Worm (Caenorhabditis elegans) whole organism, mixed stage, embryonic: ENCODE results near the gene txdc-9.
A peak's percentile ranks its signal among the peaks of the same experiment; 100 is the strongest.

ENCODE experiments used
- M03D4.4 ChIP-seq: sonication (generic microtip); optimal IDR thresholded peaks from 2 replicates; lab custom pipeline; 2017; ENCODE audit warnings: mild to moderate bottlenecking, missing genetic modification characterization, missing compliant biosample characterization
- blmp-1 ChIP-seq: fragments of 150-350 bp; optimal IDR thresholded peaks from 2 replicates; lab custom pipeline; 2014; ENCODE audit warnings: missing biosample characterization, missing genetic modification characterization
- ceh-39 ChIP-seq: fragments of 150-350 bp; optimal IDR thresholded peaks from 2 replicates; lab custom pipeline; 2014; ENCODE audit warnings: missing biosample characterization, missing genetic modification characterization
- ceh-43 ChIP-seq: fragments of 200-800 bp; sonication (Bioruptor generic); optimal IDR thresholded peaks from 2 replicates; lab custom pipeline; 2018; ENCODE audit warnings: mild to moderate bottlenecking, missing genetic modification characterization, moderate library complexity, missing compliant biosample characterization
- ceh-83 ChIP-seq: fragments of 200-800 bp; sonication (Bioruptor generic); optimal IDR thresholded peaks from 2 replicates; lab custom pipeline; 2018; ENCODE audit warnings: mild to moderate bottlenecking, missing genetic modification characterization, missing compliant biosample characterization
- ces-1 ChIP-seq: fragments of 150-350 bp; optimal IDR thresholded peaks from 2 replicates; lab custom pipeline; 2014; ENCODE audit warnings: missing biosample characterization, missing genetic modification reagents, missing genetic modification characterization
- elt-1 ChIP-seq: sonication (generic microtip); optimal IDR thresholded peaks from 2 replicates; lab custom pipeline; 2017; ENCODE audit warnings: missing genetic modification characterization, mild to moderate bottlenecking, missing compliant biosample characterization, antibody characterized with exemption, moderate library complexity, borderline replicate concordance; ENCODE audit not compliant: insufficient read depth
- elt-3 ChIP-seq: fragments of 150-350 bp; optimal IDR thresholded peaks from 2 replicates; lab custom pipeline; 2014; ENCODE audit warnings: missing biosample characterization, missing genetic modification characterization
- flh-1 ChIP-seq: fragments of 200-800 bp; sonication (Bioruptor generic); optimal IDR thresholded peaks from 2 replicates; lab custom pipeline; 2018; ENCODE audit warnings: mild to moderate bottlenecking, missing genetic modification characterization, moderate library complexity, missing compliant biosample characterization
- hlh-1 ChIP-seq: fragments of 150-350 bp; optimal IDR thresholded peaks from 2 replicates; lab custom pipeline; 2014; ENCODE audit warnings: missing biosample characterization, missing genetic modification reagents, missing genetic modification characterization
- lin-13 ChIP-seq: fragments of 150-350 bp; optimal IDR thresholded peaks from 2 replicates; lab custom pipeline; 2014; ENCODE audit warnings: missing biosample characterization, missing genetic modification characterization
- lin-32 ChIP-seq: fragments of 200-800 bp; sonication (Bioruptor generic); optimal IDR thresholded peaks from 2 replicates; lab custom pipeline; 2018; ENCODE audit warnings: mild to moderate bottlenecking, missing genetic modification characterization, missing compliant biosample characterization
- lsy-2 ChIP-seq: fragments of 150-350 bp; optimal IDR thresholded peaks from 2 replicates; lab custom pipeline; 2014; ENCODE audit warnings: missing biosample characterization, missing genetic modification characterization
- mep-1 ChIP-seq: fragments of 150-350 bp; optimal IDR thresholded peaks from 2 replicates; lab custom pipeline; 2017; ENCODE audit warnings: missing biosample characterization, missing genetic modification reagents, missing genetic modification characterization, inconsistent platforms
- nhr-12 ChIP-seq: fragments of 150-350 bp; optimal IDR thresholded peaks from 2 replicates; lab custom pipeline; 2014; ENCODE audit warnings: missing biosample characterization, missing genetic modification characterization
- nhr-2 ChIP-seq: fragments of 150-350 bp; optimal IDR thresholded peaks from 2 replicates; lab custom pipeline; 2014; ENCODE audit warnings: missing biosample characterization, missing genetic modification characterization
- nhr-237 ChIP-seq: fragments of 150-350 bp; optimal IDR thresholded peaks from 2 replicates; lab custom pipeline; 2014; ENCODE audit warnings: missing biosample characterization, missing genetic modification characterization
- nhr-28 ChIP-seq: fragments of 150-350 bp; optimal IDR thresholded peaks from 2 replicates; lab custom pipeline; 2014; ENCODE audit warnings: missing biosample characterization, missing genetic modification characterization
- nhr-76 ChIP-seq: sonication (generic microtip); optimal IDR thresholded peaks from 2 replicates; lab custom pipeline; 2017; ENCODE audit warnings: missing biosample characterization, missing genetic modification characterization
- pha-4 ChIP-seq: fragments of 150-350 bp; optimal IDR thresholded peaks from 2 replicates; lab custom pipeline; 2018; ENCODE audit warnings: missing biosample characterization, missing genetic modification reagents, missing genetic modification characterization
- sem-2 ChIP-seq: fragments of 200-800 bp; sonication (Bioruptor generic); optimal IDR thresholded peaks from 2 replicates; lab custom pipeline; 2018; ENCODE audit warnings: mild to moderate bottlenecking, missing genetic modification characterization, missing compliant biosample characterization
- snpc-4 ChIP-seq: fragments of 150-350 bp; optimal IDR thresholded peaks from 2 replicates; lab custom pipeline; 2014; ENCODE audit warnings: missing biosample characterization, missing genetic modification characterization
- sptf-1 ChIP-seq: sonication (generic microtip); optimal IDR thresholded peaks from 2 replicates; lab custom pipeline; 2017; ENCODE audit warnings: mild to moderate bottlenecking, missing genetic modification characterization, moderate library complexity, missing compliant biosample characterization
- tbx-8 ChIP-seq: fragments of 200-800 bp; sonication (Bioruptor generic); optimal IDR thresholded peaks from 2 replicates; lab custom pipeline; 2018; ENCODE audit warnings: mild to moderate bottlenecking, missing genetic modification characterization, moderate library complexity, missing compliant biosample characterization
- unc-120 ChIP-seq: sonication (generic microtip); optimal IDR thresholded peaks from 2 replicates; lab custom pipeline; 2017; ENCODE audit warnings: missing genetic modification characterization, missing compliant biosample characterization; ENCODE audit not compliant: poor library complexity, severe bottlenecking
- unc-39 ChIP-seq: fragments of 150-350 bp; optimal IDR thresholded peaks from 2 replicates; lab custom pipeline; 2014; ENCODE audit warnings: missing biosample characterization, missing genetic modification characterization
- unc-62 ChIP-seq: fragments of 150-350 bp; optimal IDR thresholded peaks from 2 replicates; lab custom pipeline; 2014; ENCODE audit warnings: missing biosample characterization, missing genetic modification reagents, missing genetic modification characterization
- zip-8 ChIP-seq: fragments of 150-350 bp; optimal IDR thresholded peaks from 2 replicates; lab custom pipeline; 2014; ENCODE audit warnings: missing biosample characterization, missing genetic modification characterization
- ztf-11 ChIP-seq: fragments of 150-350 bp; optimal IDR thresholded peaks from 2 replicates; lab custom pipeline; 2014; ENCODE audit warnings: missing biosample characterization, missing genetic modification characterization

txdc-9 gene

ce11 chrIII:6447521-6447920 is 15.5 kb downstream of the txdc-9 start:
- TF ChIP-seq mep-1 (tag; lab: Kevin White, UChicago) (no peak), nhr-237 (tag; lab: Kevin White, UChicago) (peak; percentile 10), hlh-1 (peak; percentile 75), zip-8 (tag; lab: Kevin White, UChicago) (peak; percentile 27), elt-1 (tag; lab: Kevin White, UChicago) (no peak), sptf-1 (tag; lab: Kevin White, UChicago) (no peak)

DNA sequence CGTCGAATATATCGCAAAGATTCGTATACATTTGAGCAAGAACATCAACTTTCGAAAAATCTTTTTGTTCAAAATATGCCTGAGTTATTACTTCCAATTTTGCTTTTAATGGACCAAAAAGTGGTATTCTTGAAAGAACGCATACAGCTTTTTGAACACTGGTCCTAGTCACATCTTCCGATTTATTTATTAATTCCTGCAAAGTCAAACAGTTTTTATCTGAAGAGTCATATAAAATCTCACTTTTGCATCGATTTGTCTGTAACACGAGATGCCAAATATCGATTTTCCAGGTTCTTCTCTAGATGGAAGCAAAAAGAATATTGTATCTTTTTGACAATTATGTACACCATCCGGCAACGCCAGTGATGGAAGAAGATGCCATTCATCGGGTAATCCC is 17.9 kb downstream of the txdc-9 start:
- TF ChIP-seq tbx-8 (GFP tag; lab: Kevin White, UChicago) = no peak
- TF ChIP-seq ces-1 = no peak
- TF ChIP-seq ceh-83 (GFP tag; lab: Kevin White, UChicago) = no peak
- no peak for TF ChIP-seq ceh-43 (GFP tag; lab: Kevin White, UChicago)
- no peak for TF ChIP-seq elt-3 (tag; lab: Kevin White, UChicago)
- TF ChIP-seq lin-13 (tag; lab: Kevin White, UChicago) = no peak
- no peak for TF ChIP-seq unc-120 (tag; lab: Kevin White, UChicago)

DNA sequence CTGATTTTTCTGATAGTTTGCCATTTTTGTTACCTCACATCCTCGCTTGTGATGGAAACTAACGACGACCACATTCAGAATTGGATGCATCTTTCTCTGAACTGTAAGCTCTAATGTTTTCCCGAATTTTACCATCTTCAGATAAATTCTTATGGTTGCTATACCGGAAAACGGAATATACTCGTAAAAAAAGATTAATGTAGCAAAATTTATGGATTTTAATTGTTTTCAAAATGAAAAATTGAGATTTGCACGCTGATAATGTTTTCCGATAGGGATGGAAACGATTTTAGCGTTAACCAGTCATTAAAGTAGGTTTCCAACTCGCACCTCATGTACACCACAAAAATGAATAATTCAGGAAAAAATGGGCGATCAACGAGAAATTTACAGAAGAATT is 18.6 kb downstream of the txdc-9 start, which contains the start of gene T26A5.6:
Gene T26A5.6 (minus strand): TSS at position 101 of the 400 bp plus-strand sequence.
- no peak for TF ChIP-seq unc-120 (tag; lab: Kevin White, UChicago)
- TF ChIP-seq unc-62 = no peak
- TF ChIP-seq sem-2 (GFP tag; lab: Kevin White, UChicago) = no peak
- no peak for TF ChIP-seq pha-4 (tag; lab: Kevin White, UChicago)
- TF ChIP-seq nhr-2 (tag; lab: Kevin White, UChicago) = no peak
- no peak for TF ChIP-seq M03D4.4 (tag; lab: Kevin White, UChicago)
- no peak for TF ChIP-seq blmp-1
- TF ChIP-seq hlh-1 = no peak
- no peak for TF ChIP-seq ces-1
- no peak for TF ChIP-seq ceh-43 (GFP tag; lab: Kevin White, UChicago)
- no peak for TF ChIP-seq elt-1 (tag; lab: Kevin White, UChicago)
- TF ChIP-seq zip-8 (tag; lab: Kevin White, UChicago) = no peak

DNA sequence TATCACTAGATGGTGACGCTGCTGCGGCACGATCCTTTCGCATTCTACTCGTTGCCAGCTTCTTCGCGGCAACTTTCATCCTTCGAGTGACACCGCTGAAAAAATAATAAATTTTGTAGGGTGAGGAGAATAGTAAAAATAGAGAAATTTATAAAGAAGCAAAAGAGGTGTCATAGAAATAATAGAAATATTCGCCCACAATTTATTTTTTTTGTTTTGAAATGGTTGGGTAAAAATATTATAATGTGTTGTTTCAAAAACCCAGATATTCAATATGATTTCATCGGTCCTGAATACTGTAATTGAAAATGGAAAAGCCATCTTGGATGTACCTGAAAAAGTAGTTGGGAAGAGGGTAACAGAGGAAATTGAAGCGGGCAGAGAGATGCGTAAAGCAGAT is 20.3 kb downstream of the txdc-9 start, which contains the start of gene set-1:
Gene set-1 (minus strand): TSS at position 101 of the 400 bp plus-strand sequence.
- TF ChIP-seq unc-39 (no peak), elt-1 (tag; lab: Kevin White, UChicago) (no peak), ceh-43 (GFP tag; lab: Kevin White, UChicago) (no peak), nhr-28 (tag; lab: Kevin White, UChicago) (no peak), lin-32 (GFP tag; lab: Kevin White, UChicago) (no peak), ceh-39 (tag; lab: Kevin White, UChicago) (no peak)
- TF ChIP-seq, all 35 proteins: peak for 0

DNA sequence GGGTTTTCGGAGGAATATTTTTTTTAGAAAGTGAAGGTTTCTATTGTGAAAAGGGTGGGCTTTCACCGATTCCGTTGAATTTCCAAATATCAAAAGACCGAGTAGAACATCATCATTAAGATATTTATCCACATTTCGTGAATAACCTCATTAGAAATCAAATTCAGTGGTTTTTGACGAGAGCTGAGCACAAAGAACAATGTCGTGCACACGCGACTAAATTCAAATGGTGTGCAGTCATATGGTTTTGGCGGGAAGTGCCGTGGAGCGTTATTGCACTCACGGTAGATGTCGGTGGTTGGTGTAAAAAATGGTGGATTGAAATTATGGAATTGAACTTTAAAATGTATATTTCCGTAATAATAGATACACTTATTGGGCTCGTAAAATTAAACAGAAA is 20.7 kb downstream of the txdc-9 start:
- TF ChIP-seq snpc-4 (tag; lab: Kevin White, UChicago) = no peak
- no peak for TF ChIP-seq nhr-76
- TF ChIP-seq pha-4 (tag; lab: Kevin White, UChicago) = no peak
- peak; percentile 47 for TF ChIP-seq ceh-39 (tag; lab: Kevin White, UChicago)
- TF ChIP-seq ceh-83 (GFP tag; lab: Kevin White, UChicago) = no peak
- no peak for TF ChIP-seq unc-62
- TF ChIP-seq elt-3 (tag; lab: Kevin White, UChicago) = no peak
- no peak for TF ChIP-seq zip-8 (tag; lab: Kevin White, UChicago)
- TF ChIP-seq hlh-1 = peak; percentile 63
- TF ChIP-seq lin-13 (tag; lab: Kevin White, UChicago) = peak; percentile 17
- peak; percentile 24 for TF ChIP-seq lsy-2 (tag; lab: Kevin White, UChicago)
- peak; percentile 65 for TF ChIP-seq mep-1 (tag; lab: Kevin White, UChicago)
- TF ChIP-seq nhr-12 (tag; lab: Kevin White, UChicago) = no peak
- no peak for TF ChIP-seq ztf-11 (tag; lab: Kevin White, UChicago)
- no peak for TF ChIP-seq flh-1 (GFP tag; lab: Kevin White, UChicago)
- no peak for TF ChIP-seq unc-39
- no peak for TF ChIP-seq unc-120 (tag; lab: Kevin White, UChicago)
- TF ChIP-seq tbx-8 (GFP tag; lab: Kevin White, UChicago) = no peak
